Worm (Caenorhabditis elegans): ENCODE data around the gene F32D8.5.
A peak's percentile ranks its signal among the peaks of the same experiment; 100 is the strongest.

Gene F32D8.5

DNA sequence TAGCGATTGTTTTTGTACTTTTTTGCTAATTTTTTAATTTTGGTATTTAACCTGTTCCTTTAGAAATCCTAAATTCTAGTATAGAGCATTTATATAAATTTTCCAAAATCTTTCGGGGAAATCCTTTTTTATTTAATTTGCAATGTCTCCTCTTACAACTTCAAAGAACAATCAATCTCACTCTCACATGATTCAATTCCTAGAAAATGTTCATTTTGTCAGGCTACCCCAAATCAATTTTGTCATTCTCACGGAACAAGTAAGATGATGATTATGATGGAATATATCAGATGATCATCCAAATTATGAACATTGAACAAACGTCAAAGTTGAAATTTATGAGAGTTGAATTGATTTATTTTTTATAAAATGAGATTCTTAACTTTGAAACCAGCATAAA, 42.7 kb downstream of the F32D8.5 start (continued):
- TF ChIP-seq unc-130 (tag; optimal IDR thresholded peaks at IDR 0.05) (no peak), fkh-10 (GFP tag; optimal IDR thresholded peaks at IDR 0.05) (peak; percentile 92), unc-86 (tag; optimal IDR thresholded peaks at IDR 0.05) (no peak), Y116A8C.19 (tag; optimal IDR thresholded peaks at IDR 0.05; ENCODE audit: borderline replicate concordance) (no peak), egl-13 (tag; optimal IDR thresholded peaks at IDR 0.05) (no peak), unc-62 (GFP tag; optimal IDR thresholded peaks at IDR 0.05) (no peak), nhr-84 (tag; optimal IDR thresholded peaks at IDR 0.05) (no peak), elt-3 (tag; optimal IDR thresholded peaks at IDR 0.05) (peak in 1 of 6 experiments; percentile 65), ceh-82 (tag; optimal IDR thresholded peaks at IDR 0.05) (no peak), snpc-4 (tag; optimal IDR thresholded peaks at IDR 0.05) (no peak), xbp-1 (tag; optimal IDR thresholded peaks at IDR 0.05) (no peak), ama-1 (optimal IDR thresholded peaks at IDR 0.05) (no peak), zag-1 (tag; optimal IDR thresholded peaks at IDR 0.05) (no peak), ztf-4 (tag; optimal IDR thresholded peaks at IDR 0.05) (peak; percentile 45), fkh-8 (tag; optimal IDR thresholded peaks at IDR 0.05) (peak; percentile 79), mef-2 (tag; optimal IDR thresholded peaks at IDR 0.05) (no peak), grh-1 (GFP tag; IDR thresholded peaks at IDR 0.05) (no peak), skn-1 (tag; optimal IDR thresholded peaks at IDR 0.05) (peak; percentile 64), jun-1 (tag; optimal IDR thresholded peaks at IDR 0.05) (no peak), lsy-2 (tag; optimal IDR thresholded peaks at IDR 0.05) (peak; percentile 26 to 65), vab-15 (tag; optimal IDR thresholded peaks at IDR 0.05) (no peak), tlp-1 (tag; optimal IDR thresholded peaks at IDR 0.05) (no peak), lin-13 (GFP tag; optimal IDR thresholded peaks at IDR 0.05) (no peak), blmp-1 (tag; optimal IDR thresholded peaks at IDR 0.05) (no peak), dsc-1 (tag; optimal IDR thresholded peaks at IDR 0.05) (peak; percentile 69), nhr-77 (tag; optimal IDR thresholded peaks at IDR 0.05) (no peak), C34B4.2 (tag; optimal IDR thresholded peaks at IDR 0.05) (no peak), fkh-4 (tag; optimal IDR thresholded peaks at IDR 0.05; ENCODE audit: borderline replicate concordance) (no peak), lin-14 (GFP tag; optimal IDR thresholded peaks at IDR 0.05) (peak; percentile 67), nhr-47 (tag; optimal IDR thresholded peaks at IDR 0.05) (peak; percentile 73), nhr-71 (tag; optimal IDR thresholded peaks at IDR 0.05) (peak; percentile 88), C16A3.4 (tag; optimal IDR thresholded peaks at IDR 0.05) (no peak), pqm-1 (tag; optimal IDR thresholded peaks at IDR 0.05) (no peak), sptf-1 (tag; optimal IDR thresholded peaks at IDR 0.05) (no peak), ets-5 (GFP tag; IDR thresholded peaks at IDR 0.05) (no peak), lin-35 (GFP tag; optimal IDR thresholded peaks at IDR 0.05) (peak in 1 of 2 experiments; percentile 27), egl-27 (tag; optimal IDR thresholded peaks at IDR 0.05) (no peak), rnt-1 (tag; optimal IDR thresholded peaks at IDR 0.05) (no peak), nhr-11 (tag; optimal IDR thresholded peaks at IDR 0.05) (peak; percentile 63), ceh-8 (GFP tag; optimal IDR thresholded peaks at IDR 0.05) (peak; percentile 44), isw-1 (GFP tag; IDR thresholded peaks at IDR 0.05) (no peak), swsn-7 (tag; optimal IDR thresholded peaks at IDR 0.05) (peak; percentile 30), irx-1 (tag; optimal IDR thresholded peaks at IDR 0.05) (peak; percentile 17), efl-1 (optimal IDR thresholded peaks at IDR 0.05) (no peak), efl-1 (GFP tag; optimal IDR thresholded peaks at IDR 0.05 in 1 of 2) (peak in 1 of 2 experiments; percentile 62), lin-15B (tag; optimal IDR thresholded peaks at IDR 0.05) (no peak), mep-1 (tag; optimal IDR thresholded peaks at IDR 0.05) (peak; percentile 30), snu-23 (GFP tag; optimal IDR thresholded peaks at IDR 0.05) (peak; percentile 41), hlh-17 (GFP tag; optimal IDR thresholded peaks at IDR 0.05; ENCODE audit: borderline replicate concordance) (no peak), mdl-1 (tag; optimal IDR thresholded peaks at IDR 0.05) (no peak), zip-4 (GFP tag; optimal IDR thresholded peaks at IDR 0.05) (no peak), ztf-11 (tag; optimal IDR thresholded peaks at IDR 0.05) (no peak), nhr-19 (GFP tag; conservative IDR thresholded peaks at IDR 0.05) (peak; percentile 88), mab-9 (GFP tag; IDR thresholded peaks at IDR 0.05) (no peak)
